Fruit fly (Drosophila melanogaster) whole organism, wandering third instar larva: Measurements from ENCODE around the gene unc-13-4A.

Source experiments
- Myc ChIP-seq: fragments of >200 bp; optimal IDR thresholded peaks from 2 replicates; lab custom pipeline; 2017
- dmrt93B ChIP-seq: fragments of 200-800 bp; sonication (Bioruptor generic); optimal IDR thresholded peaks from 2 replicates; lab custom pipeline; 2018; ENCODE audit warnings: missing biosample characterization, mild to moderate bottlenecking, missing genetic modification characterization
- pan ChIP-seq: fragments of >200 bp; optimal IDR thresholded peaks from 2 replicates; lab custom pipeline; 2017
- sage ChIP-seq: fragments of 200-800 bp; sonication (Bioruptor generic); optimal IDR thresholded peaks from 2 replicates; lab custom pipeline; 2016; ENCODE audit warnings: missing biosample characterization, mild to moderate bottlenecking, missing genetic modification characterization
- tai ChIP-seq: sonication (Bioruptor generic); optimal IDR thresholded peaks from 2 replicates; lab custom pipeline; 2016; ENCODE audit warnings: missing biosample characterization, missing genetic modification characterization
- usp ChIP-seq: fragments of >200 bp; optimal IDR thresholded peaks from 2 replicates; lab custom pipeline; 2017; ENCODE audit warnings: missing biosample characterization, missing genetic modification characterization

DNA sequence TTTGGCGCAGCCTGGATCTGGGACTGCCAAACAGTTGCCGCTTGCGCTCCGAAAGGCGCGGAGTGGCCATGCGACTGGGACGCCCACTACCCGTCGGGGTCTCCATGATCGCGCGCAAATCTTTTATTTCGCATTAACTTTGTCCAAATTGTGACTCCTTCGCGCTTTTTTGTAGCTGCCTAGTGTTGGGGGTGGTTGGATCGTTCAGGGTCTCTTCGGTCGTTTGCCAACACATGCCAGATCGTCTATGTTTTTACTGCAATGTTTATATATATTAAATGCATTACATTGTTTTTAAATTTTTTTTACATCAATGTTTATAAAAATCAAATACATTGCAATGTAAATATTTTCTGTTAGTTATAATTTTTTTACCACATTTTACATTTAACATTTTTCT lies 26.1 kb upstream of the unc-13-4A start:
- TF ChIP-seq pan (lab: Kevin White, UChicago) = no peak
- TF ChIP-seq dmrt93B (GFP tag; lab: Kevin White, UChicago) = no peak
- no peak for TF ChIP-seq tai (GFP tag; lab: Kevin White, UChicago)
- TF ChIP-seq usp (GFP tag; lab: Kevin White, UChicago) = no peak
- no peak for TF ChIP-seq sage (GFP tag; lab: Kevin White, UChicago)
- no peak for TF ChIP-seq Myc (lab: Kevin White, UChicago)
